Worm (Caenorhabditis elegans) whole organism, L4 larva: ENCODE data around the gene glb-16.

Source experiments
- D1046.2 ChIP-seq: fragments of 200-800 bp; sonication (Bioruptor generic); IDR thresholded peaks from 2 replicates; pipeline ENCODE4 v1.3.6; 2022; ENCODE audit warnings: missing genetic modification characterization, missing compliant biosample characterization
- F44E2.7 ChIP-seq: fragments of 200-800 bp; sonication (Bioruptor generic); IDR thresholded peaks from 2 replicates; pipeline ENCODE4 v2.1.2; 2022; ENCODE audit warnings: missing genetic modification characterization, missing compliant biosample characterization
- T20F7.1 ChIP-seq: fragments of 200-800 bp; sonication (Bioruptor generic); optimal IDR thresholded peaks from 2 replicates; lab custom pipeline; 2018; ENCODE audit warnings: mild to moderate bottlenecking, missing genetic modification characterization, missing compliant biosample characterization
- Y5F2A.4 ChIP-seq: fragments of 200-800 bp; sonication (Bioruptor generic); optimal IDR thresholded peaks from 2 replicates; lab custom pipeline; 2018; ENCODE audit warnings: mild to moderate bottlenecking, missing genetic modification characterization, missing compliant biosample characterization
- aha-1 ChIP-seq: fragments of 150-350 bp; peaks from one replicate; lab custom pipeline; 2014; ENCODE audit warnings: missing biosample characterization, missing genetic modification characterization
- arid-1 ChIP-seq: fragments of 200-800 bp; sonication (Bioruptor generic); conservative IDR thresholded peaks from 2 replicates; pipeline ENCODE4 v1.3.6; 2022; ENCODE audit warnings: missing genetic modification reagents, missing genetic modification characterization, missing compliant biosample characterization
- ceh-20 ChIP-seq: fragments of 200-800 bp; sonication (Bioruptor generic); IDR thresholded peaks from 2 replicates; pipeline ENCODE4 v1.3.6; 2022; ENCODE audit warnings: missing genetic modification reagents, missing genetic modification characterization, missing compliant biosample characterization
- ceh-28 ChIP-seq: fragments of 150-350 bp; optimal IDR thresholded peaks from 2 replicates; lab custom pipeline; 2014; ENCODE audit warnings: missing biosample characterization, missing genetic modification reagents, missing genetic modification characterization
- ceh-32 ChIP-seq: sonication (generic microtip); optimal IDR thresholded peaks from 2 replicates; lab custom pipeline; 2016; ENCODE audit warnings: mild to moderate bottlenecking, missing genetic modification characterization, missing compliant biosample characterization; ENCODE audit not compliant: poor library complexity
- ceh-44 ChIP-seq: fragments of 200-800 bp; sonication (Bioruptor generic); IDR thresholded peaks from 2 replicates; pipeline ENCODE4 v1.3.6; 2022; ENCODE audit warnings: missing genetic modification reagents, missing genetic modification characterization, missing compliant biosample characterization
- ces-1 ChIP-seq: fragments of 150-350 bp; sonication (generic microtip); optimal IDR thresholded peaks from 4 replicates; lab custom pipeline; 2014; ENCODE audit warnings: missing biosample characterization, missing genetic modification reagents, missing genetic modification characterization
- ctbp-1 ChIP-seq: fragments of 200-800 bp; sonication (Bioruptor generic); IDR thresholded peaks from 2 replicates; pipeline ENCODE4 v1.3.6; 2022; ENCODE audit warnings: missing genetic modification reagents, missing genetic modification characterization, missing compliant biosample characterization
- daf-19 ChIP-seq: fragments of 200-800 bp; sonication (Bioruptor generic); conservative IDR thresholded peaks from 2 replicates; pipeline ENCODE4 v1.3.6; 2022; ENCODE audit warnings: missing genetic modification characterization, missing compliant biosample characterization
- daf-8 ChIP-seq: fragments of 200-800 bp; sonication (Bioruptor generic); IDR thresholded peaks from 2 replicates; pipeline ENCODE4 v1.3.6; 2022; ENCODE audit warnings: missing genetic modification characterization, missing compliant biosample characterization
- dmd-9 ChIP-seq: fragments of 200-800 bp; sonication (Bioruptor generic); IDR thresholded peaks from 2 replicates; pipeline ENCODE4 v1.3.6; 2022; ENCODE audit warnings: missing genetic modification reagents, missing genetic modification characterization, missing compliant biosample characterization
- fos-1 ChIP-seq: fragments of 150-350 bp; optimal IDR thresholded peaks from 2 replicates; lab custom pipeline; 2014; ENCODE audit warnings: missing biosample characterization, missing genetic modification characterization
- gei-8 ChIP-seq: fragments of 200-800 bp; sonication (Bioruptor generic); optimal IDR thresholded peaks from 2 replicates; lab custom pipeline; 2018; ENCODE audit warnings: mild to moderate bottlenecking, missing genetic modification characterization, missing compliant biosample characterization
- hlh-11 ChIP-seq: fragments of 200-800 bp; sonication (Bioruptor generic); optimal IDR thresholded peaks from 2 replicates; lab custom pipeline; 2018; ENCODE audit warnings: mild to moderate bottlenecking, missing genetic modification characterization, missing compliant biosample characterization
- hlh-30 ChIP-seq: sonication (generic microtip); optimal IDR thresholded peaks from 2 replicates; lab custom pipeline; 2017; ENCODE audit warnings: antibody characterized with exemption, mild to moderate bottlenecking, missing genetic modification characterization, missing compliant biosample characterization; ENCODE audit not compliant: insufficient read depth
- lin-29 ChIP-seq: fragments of 200-800 bp; sonication (Bioruptor generic); IDR thresholded peaks from 2 replicates; pipeline ENCODE4 v1.3.6; 2022; ENCODE audit warnings: missing genetic modification reagents, missing genetic modification characterization, missing compliant biosample characterization
- lsy-2 ChIP-seq, 2 experiments: fragments of 150-350 bp in 1 of 2; sonication (generic microtip) in 1 of 2; optimal IDR thresholded peaks; 2 replicates each; lab custom pipeline; 2014 to 2017; ENCODE audit warnings: missing biosample characterization in 2 of 2, missing genetic modification characterization in 2 of 2
- madf-9 ChIP-seq: fragments of 200-800 bp; sonication (Bioruptor generic); conservative IDR thresholded peaks from 2 replicates; pipeline ENCODE4 v1.3.6; 2022; ENCODE audit warnings: missing genetic modification reagents, missing genetic modification characterization, missing compliant biosample characterization
- mdl-1 ChIP-seq, 2 experiments: fragments of 150-350 bp in 1 of 2; sonication (generic microtip) in 1 of 2; optimal IDR thresholded peaks; 2 replicates each; lab custom pipeline; 2014 to 2017; ENCODE audit warnings: missing biosample characterization in 2 of 2, missing genetic modification characterization in 2 of 2
- mep-1 ChIP-seq: fragments of 150-350 bp; sonication (generic microtip); optimal IDR thresholded peaks from 3 replicates; lab custom pipeline; 2014; ENCODE audit warnings: missing biosample characterization, missing genetic modification characterization
- mes-2 ChIP-seq: sonication (generic microtip); optimal IDR thresholded peaks from 2 replicates; lab custom pipeline; 2016; ENCODE audit warnings: missing genotype, mild to moderate bottlenecking, missing genetic modification characterization, missing compliant biosample characterization; ENCODE audit not compliant: poor library complexity, severe bottlenecking
- nhr-11 ChIP-seq: fragments of 150-350 bp; optimal IDR thresholded peaks from 2 replicates; lab custom pipeline; 2014; ENCODE audit warnings: missing biosample characterization, missing genetic modification characterization
- nhr-25 ChIP-seq: sonication (generic microtip); optimal IDR thresholded peaks from 2 replicates; lab custom pipeline; 2017; ENCODE audit warnings: missing genetic modification characterization, mild to moderate bottlenecking, missing compliant biosample characterization, antibody characterized with exemption, moderate library complexity, borderline replicate concordance; ENCODE audit not compliant: insufficient read depth
- nhr-28 ChIP-seq: fragments of 150-350 bp; optimal IDR thresholded peaks from 2 replicates; lab custom pipeline; 2014; ENCODE audit warnings: missing biosample characterization, missing genetic modification characterization
- nhr-42 ChIP-seq: fragments of 200-800 bp; sonication (Bioruptor generic); IDR thresholded peaks from 2 replicates; pipeline ENCODE4 v1.3.6; 2022; ENCODE audit warnings: missing genetic modification characterization, missing compliant biosample characterization
- nhr-48 ChIP-seq: sonication (generic microtip); optimal IDR thresholded peaks from 2 replicates; lab custom pipeline; 2016; ENCODE audit warnings: mild to moderate bottlenecking, missing genetic modification characterization, missing compliant biosample characterization
- nhr-77 ChIP-seq: fragments of 150-350 bp; optimal IDR thresholded peaks from 2 replicates; lab custom pipeline; 2014; ENCODE audit warnings: missing biosample characterization, missing genetic modification characterization
- pha-4 ChIP-seq, 2 experiments: fragments of 150-350 bp in 1 of 2; fragments of 200-800 bp in 1 of 2; sonication (Bioruptor generic) in 1 of 2; IDR thresholded peaks in 1 of 2; optimal IDR thresholded peaks in 1 of 2; 2 replicates each; pipeline versions ENCODE4 v1.3.6 to Lab custom; 2014 to 2022; ENCODE audit warnings: missing genetic modification characterization in 2 of 2, missing genetic modification reagents in 2 of 2, missing biosample characterization in 1 of 2, missing compliant biosample characterization in 1 of 2
- php-3 ChIP-seq: fragments of 200-800 bp; sonication (Bioruptor generic); IDR thresholded peaks from 2 replicates; pipeline ENCODE4 v1.3.6; 2022; ENCODE audit warnings: missing genetic modification reagents, missing genetic modification characterization, missing compliant biosample characterization
- rbr-2 ChIP-seq: sonication (generic microtip); optimal IDR thresholded peaks from 2 replicates; lab custom pipeline; 2016; ENCODE audit warnings: missing genotype, missing genetic modification characterization, missing compliant biosample characterization
- saeg-2 ChIP-seq: fragments of 200-800 bp; sonication (Bioruptor generic); IDR thresholded peaks from 2 replicates; pipeline ENCODE4 v1.3.6; 2022; ENCODE audit warnings: missing genetic modification reagents, missing genetic modification characterization, missing compliant biosample characterization
- skn-1 ChIP-seq: fragments of 150-350 bp; optimal IDR thresholded peaks from 2 replicates; lab custom pipeline; 2014; ENCODE audit warnings: missing biosample characterization, missing genetic modification characterization
- snpc-1.2 ChIP-seq: fragments of 200-800 bp; sonication (Bioruptor generic); IDR thresholded peaks from 2 replicates; pipeline ENCODE4 v1.3.6; 2022; ENCODE audit warnings: missing genetic modification reagents, missing genetic modification characterization, missing compliant biosample characterization
- spr-3 ChIP-seq: fragments of 200-800 bp; sonication (Bioruptor generic); optimal IDR thresholded peaks from 2 replicates; lab custom pipeline; 2018; ENCODE audit warnings: mild to moderate bottlenecking, missing genetic modification characterization, missing compliant biosample characterization
- tra-1 ChIP-seq: fragments of 200-800 bp; sonication (Bioruptor generic); IDR thresholded peaks from 2 replicates; pipeline ENCODE4 v1.3.6; 2022; ENCODE audit warnings: missing genetic modification reagents, missing genetic modification characterization, missing compliant biosample characterization
- unc-39 ChIP-seq: sonication (generic microtip); optimal IDR thresholded peaks from 2 replicates; lab custom pipeline; 2017; ENCODE audit warnings: missing biosample characterization, missing genetic modification characterization
- vab-7 ChIP-seq: fragments of 200-800 bp; sonication (Bioruptor generic); IDR thresholded peaks from 2 replicates; pipeline ENCODE4 v1.3.6; 2022; ENCODE audit warnings: missing genetic modification reagents, missing genetic modification characterization, missing compliant biosample characterization
- zag-1 ChIP-seq: fragments of 150-350 bp; optimal IDR thresholded peaks from 2 replicates; lab custom pipeline; 2014; ENCODE audit warnings: missing biosample characterization, missing genetic modification characterization

Gene glb-16

DNA sequence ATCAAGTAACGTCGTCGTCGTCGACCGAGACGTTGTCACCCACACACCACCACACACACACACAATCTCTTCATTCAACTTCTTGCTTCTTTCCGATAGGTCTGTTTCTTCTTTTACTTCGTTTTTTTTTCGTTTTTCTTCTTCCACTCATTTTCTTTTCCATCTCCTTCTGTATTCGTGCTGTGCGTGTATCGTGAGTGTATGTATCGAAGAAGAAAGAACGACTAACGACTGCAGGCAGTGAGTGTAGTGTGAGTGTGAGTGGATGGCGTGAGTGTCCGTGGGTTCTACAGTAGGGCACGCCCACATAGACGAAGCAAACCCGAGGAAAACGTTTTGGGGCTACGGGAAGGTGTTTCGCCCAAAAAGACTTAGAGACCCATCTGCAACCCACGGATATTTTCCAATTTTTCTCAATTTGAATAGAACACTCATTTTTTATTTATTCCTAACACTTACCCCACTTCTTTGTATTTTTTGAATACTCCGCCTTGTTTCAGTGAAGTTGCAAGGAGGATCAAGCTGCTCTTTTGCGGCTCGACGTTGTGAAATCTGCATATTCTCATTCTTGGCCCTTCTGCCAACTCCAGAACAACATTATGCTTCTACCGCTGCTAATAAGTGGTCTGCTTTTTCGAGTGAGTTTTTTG lies 45.8 kb upstream of the glb-16 start, which contains the start of gene adt-2:
adt-2 (plus strand) TSS at position 600 of the 650 bp plus-strand sequence.
- TF ChIP-seq nhr-48 (tag; lab: Kevin White, UChicago) = no peak
- TF ChIP-seq mes-2 (tag; lab: Kevin White, UChicago) = no peak
- TF ChIP-seq zag-1 (tag; lab: Kevin White, UChicago) = no peak
- TF ChIP-seq lin-29 (GFP tag; lab: Robert Waterston, UW) = no peak
- no peak for TF ChIP-seq ceh-44 (GFP tag; lab: Robert Waterston, UW)
- no peak for TF ChIP-seq pha-4 (GFP tag; IDR thresholded peaks at IDR 0.05; lab: Robert Waterston, UW)
- no peak for TF ChIP-seq pha-4 (tag; optimal IDR thresholded peaks at IDR 0.05; lab: Kevin White, UChicago)
- no peak for TF ChIP-seq ceh-32
- TF ChIP-seq fos-1 (tag; lab: Kevin White, UChicago) = no peak
- peak; percentile 77 for TF ChIP-seq nhr-28 (tag; lab: Kevin White, UChicago)
- TF ChIP-seq vab-7 = no peak
- no peak for TF ChIP-seq nhr-11
- no peak for TF ChIP-seq rbr-2 (tag; lab: Kevin White, UChicago)
- peak; percentile 32 for TF ChIP-seq nhr-25 (tag; lab: Kevin White, UChicago)
- no peak for TF ChIP-seq unc-39 (tag; lab: Kevin White, UChicago)
- no peak for TF ChIP-seq D1046.2
- no peak for TF ChIP-seq snpc-1.2 (GFP tag; lab: Robert Waterston, UW)
- peak in 1 of 2 experiments; percentile 29 for TF ChIP-seq lsy-2 (tag; optimal IDR thresholded peaks at IDR 0.05; lab: Kevin White, UChicago)
- no peak for TF ChIP-seq tra-1 (GFP tag; lab: Robert Waterston, UW)
- peak; percentile 55 for TF ChIP-seq mep-1 (tag; lab: Kevin White, UChicago)
- TF ChIP-seq hlh-30 = peak; percentile 46
- no peak for TF ChIP-seq saeg-2
- TF ChIP-seq mdl-1 (tag; optimal IDR thresholded peaks at IDR 0.05; lab: Kevin White, UChicago) = peak in 1 of 2 experiments; percentile 49
- TF ChIP-seq ceh-20 (GFP tag; lab: Robert Waterston, UW) = no peak
- TF ChIP-seq skn-1 (tag; lab: Kevin White, UChicago) = no peak
- TF ChIP-seq hlh-11 (tag; lab: Kevin White, UChicago) = peak; percentile 25
- TF ChIP-seq gei-8 (GFP tag; lab: Kevin White, UChicago) = no peak
- no peak for TF ChIP-seq spr-3 (GFP tag; lab: Kevin White, UChicago)
- no peak for TF ChIP-seq arid-1
- no peak for TF ChIP-seq madf-9 (GFP tag; lab: Robert Waterston, UW)
- no peak for TF ChIP-seq ceh-28 (tag; lab: Kevin White, UChicago)
- no peak for TF ChIP-seq daf-8
- no peak for TF ChIP-seq php-3
- no peak for TF ChIP-seq ces-1
- no peak for TF ChIP-seq nhr-77
- TF ChIP-seq ctbp-1 = no peak
- TF ChIP-seq dmd-9 (GFP tag; lab: Robert Waterston, UW) = no peak
- TF ChIP-seq Y5F2A.4 = no peak
- no peak for TF ChIP-seq daf-19
- no peak for TF ChIP-seq aha-1
- no peak for TF ChIP-seq F44E2.7
- no peak for TF ChIP-seq nhr-42 (GFP tag; lab: Robert Waterston, UW)
- no peak for TF ChIP-seq T20F7.1 (GFP tag; lab: Kevin White, UChicago)
